Worm (Caenorhabditis elegans) whole organism, L4/young adult: Measurements from ENCODE around the gene leo-1.

ENCODE experiments used
- W03F9.2 ChIP-seq: fragments of 150-350 bp; optimal IDR thresholded peaks from 2 replicates; lab custom pipeline; 2014; ENCODE audit warnings: missing biosample characterization, missing genetic modification characterization
- dao-5 ChIP-seq: sonication (generic microtip); optimal IDR thresholded peaks from 2 replicates; lab custom pipeline; 2016; ENCODE audit warnings: missing genotype, missing genetic modification characterization, moderate library complexity, missing compliant biosample characterization
- him-1 ChIP-seq: sonication (generic microtip); optimal IDR thresholded peaks from 2 replicates; lab custom pipeline; 2016; ENCODE audit warnings: missing genotype, missing genetic modification reagents, missing genetic modification characterization, missing compliant biosample characterization

DNA sequence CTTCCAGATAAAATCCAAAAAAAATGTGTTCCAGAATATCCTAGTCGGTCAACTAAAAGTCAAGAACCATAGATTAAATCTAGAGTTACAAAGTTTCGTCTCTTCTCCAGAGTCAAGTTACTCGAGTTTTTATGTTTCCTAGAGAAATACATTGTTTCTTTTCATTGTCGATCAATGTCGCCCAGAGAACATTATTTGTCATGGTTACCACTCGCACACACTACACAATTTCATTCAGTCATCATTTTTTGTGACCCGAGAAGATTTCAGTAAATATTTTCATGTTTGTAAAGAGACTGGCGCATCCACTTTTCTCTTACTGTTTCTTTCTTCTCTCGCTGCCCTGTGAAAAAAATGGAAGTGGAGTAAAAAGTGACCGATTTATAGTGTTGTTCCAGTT is 12.5 kb downstream of the leo-1 start:
- no peak for TF ChIP-seq W03F9.2 (tag; lab: Kevin White, UChicago)
- TF ChIP-seq him-1 (tag; lab: Kevin White, UChicago) = no peak
- TF ChIP-seq dao-5 (tag; lab: Kevin White, UChicago) = no peak
